Worm (Caenorhabditis elegans) whole organism, dauer: ENCODE results near the gene Y73B6BL.270.

ENCODE experiments used
- unc-62 ChIP-seq: sonication (generic microtip); optimal IDR thresholded peaks from 2 replicates; lab custom pipeline; 2017; ENCODE audit warnings: missing biosample characterization, missing genetic modification reagents, missing genetic modification characterization

Y73B6BL.270 gene

ce11 chrIV:6402386-6402905, 37.3 kb downstream of the Y73B6BL.270 start, which contains the start of gene sfrp-1:
TSS of gene sfrp-1 (minus strand) at chrIV:6402436.
- no peak for TF ChIP-seq unc-62 (GFP tag; lab: Kevin White, UChicago)

DNA sequence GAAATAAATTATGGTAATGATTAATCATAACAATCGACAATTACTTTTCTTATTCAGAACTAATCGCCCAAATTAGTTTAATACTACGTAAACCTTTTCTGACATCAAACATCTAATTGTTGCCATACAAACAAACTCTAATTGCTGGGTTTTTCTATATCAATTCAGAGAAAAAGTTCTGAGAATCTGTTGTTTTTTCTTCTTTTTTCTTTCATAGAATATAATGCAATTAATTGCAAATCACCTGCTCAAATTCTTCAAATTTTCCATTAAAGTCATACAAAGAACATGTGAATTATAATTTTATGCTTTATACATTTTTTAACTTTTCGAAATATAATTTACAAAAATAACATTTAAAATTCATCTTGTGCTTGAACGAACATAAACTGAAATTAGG, 38.3 kb downstream of the Y73B6BL.270 start:
- TF ChIP-seq unc-62 (GFP tag; lab: Kevin White, UChicago) = no peak

DNA sequence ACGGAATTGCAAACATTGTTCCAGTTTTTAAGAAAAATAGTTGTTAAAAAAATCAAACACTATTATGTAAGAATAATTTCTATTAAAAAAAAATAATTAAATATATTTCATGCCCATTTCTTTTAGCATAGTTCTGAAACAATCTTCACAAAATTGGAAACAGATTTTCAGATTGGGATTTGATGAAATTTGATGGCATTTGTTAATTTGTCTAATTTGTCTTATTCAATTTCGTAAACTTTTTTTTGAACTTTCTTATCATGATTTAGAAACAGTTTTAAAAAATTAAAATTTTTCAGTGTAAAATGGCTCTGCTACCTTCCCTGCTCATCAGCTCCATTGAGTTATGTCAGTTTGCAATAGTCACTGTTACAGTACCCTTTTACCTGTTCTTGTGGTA, 39.7 kb downstream of the Y73B6BL.270 start, which contains the start of gene srv-13:
srv-13 (plus strand) TSS at position 301 of the 400 bp plus-strand sequence.
- no peak for TF ChIP-seq unc-62 (GFP tag; lab: Kevin White, UChicago)

ce11 chrIV:6413482-6413881, 48.3 kb downstream of the Y73B6BL.270 start, which contains the start of gene nlp-71:
TSS of gene nlp-71 (minus strand) at chrIV:6413582.
- no peak for TF ChIP-seq unc-62 (GFP tag; lab: Kevin White, UChicago)

DNA sequence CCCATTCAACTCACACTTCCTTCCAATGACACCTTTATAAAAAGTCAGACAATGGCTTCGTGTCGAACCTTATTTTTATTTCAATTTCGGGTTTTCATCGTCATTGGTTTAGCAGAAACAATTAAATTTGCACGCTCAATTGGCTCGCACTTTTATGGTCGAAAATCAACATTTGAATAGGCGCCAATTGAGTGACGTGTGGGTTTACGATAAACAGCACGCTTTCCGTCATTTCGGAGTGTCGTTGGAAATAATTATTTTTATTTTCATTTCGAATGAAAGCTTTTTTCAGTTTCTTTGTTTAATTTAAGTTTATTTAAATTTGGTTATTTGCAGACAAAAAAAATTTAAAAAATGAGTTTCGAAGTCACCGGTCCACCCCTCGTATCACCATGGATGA, 50.0 kb downstream of the Y73B6BL.270 start, which contains the start of gene exos-2:
exos-2 (plus strand) TSS at position 330 of the 400 bp plus-strand sequence.
- no peak for TF ChIP-seq unc-62 (GFP tag; lab: Kevin White, UChicago)

DNA sequence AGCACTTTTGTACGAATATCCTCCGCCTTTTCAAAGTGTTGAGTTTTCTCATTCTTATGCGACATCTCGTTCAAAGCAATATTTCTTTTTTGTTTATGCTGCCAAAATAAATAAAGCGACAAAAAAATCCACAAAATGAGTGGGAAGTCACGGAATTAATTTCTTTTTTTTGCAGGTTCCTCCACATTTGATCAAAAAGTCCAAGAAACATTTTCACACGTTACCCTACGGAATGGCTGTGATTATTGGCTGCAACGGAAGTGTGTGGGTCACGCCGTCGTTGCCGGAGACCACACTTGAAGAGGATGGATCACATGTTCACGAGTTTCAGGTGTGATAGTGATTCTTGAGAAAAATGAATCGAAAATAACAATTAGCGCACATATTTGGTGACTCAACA, 51.4 kb downstream of the Y73B6BL.270 start, which contains the start of gene Y73B6BL.22:
Y73B6BL.22 (minus strand) TSS at position 101 of the 400 bp plus-strand sequence.
- no peak for TF ChIP-seq unc-62 (GFP tag; lab: Kevin White, UChicago)

ce11 chrIV:6417612-6418011, 52.5 kb downstream of the Y73B6BL.270 start:
- TF ChIP-seq unc-62 (GFP tag; lab: Kevin White, UChicago) = no peak
